Fruit fly (Drosophila melanogaster) whole organism, embryonic: ENCODE results near the gene Nprl3.

Experiments used
- B-H2 ChIP-seq: fragments of 200-800 bp; sonication (Bioruptor generic); optimal IDR thresholded peaks from 2 replicates; lab custom pipeline; 2018; ENCODE audit warnings: missing biosample characterization, mild to moderate bottlenecking, missing genetic modification characterization
- CG10267 ChIP-seq: fragments of 200-800 bp; sonication (Bioruptor generic); optimal IDR thresholded peaks from 2 replicates; lab custom pipeline; 2018; ENCODE audit warnings: missing biosample characterization, mild to moderate bottlenecking, missing genetic modification characterization, moderate library complexity
- CG12299 ChIP-seq: fragments of 200-800 bp; sonication (Bioruptor generic); optimal IDR thresholded peaks from 2 replicates; lab custom pipeline; 2018; ENCODE audit warnings: missing biosample characterization, mild to moderate bottlenecking, missing genetic modification characterization
- CG14014 ChIP-seq: fragments of 200-800 bp; sonication (Bioruptor generic); IDR thresholded peaks from 2 replicates; pipeline ENCODE4 v1.3.6; 2022; ENCODE audit warnings: missing biosample characterization, missing genetic modification characterization
- CG16813 ChIP-seq: fragments of 200-800 bp; sonication (Bioruptor generic); IDR thresholded peaks from 3 replicates; pipeline ENCODE4 v1.3.6; 2022; ENCODE audit warnings: missing biosample characterization, missing genetic modification characterization; ENCODE audit not compliant: partially characterized antibody
- CG17385 ChIP-seq: fragments of 200-800 bp; sonication (Bioruptor generic); optimal IDR thresholded peaks from 3 replicates; lab custom pipeline; 2018; ENCODE audit warnings: missing biosample characterization, mild to moderate bottlenecking, missing genetic modification characterization
- CG17912 ChIP-seq: fragments of 200-800 bp; sonication (Bioruptor generic); optimal IDR thresholded peaks from 2 replicates; lab custom pipeline; 2018; ENCODE audit warnings: missing biosample characterization, mild to moderate bottlenecking, missing genetic modification characterization
- CG2712 ChIP-seq: fragments of 200-800 bp; optimal IDR thresholded peaks from 3 replicates; lab custom pipeline; 2019; ENCODE audit warnings: missing biosample characterization, mild to moderate bottlenecking, missing genetic modification characterization, moderate library complexity
- CG31388 ChIP-seq: fragments of 200-800 bp; sonication (Bioruptor generic); optimal IDR thresholded peaks from 2 replicates; lab custom pipeline; 2016; ENCODE audit warnings: missing biosample characterization, missing genetic modification characterization
- CG34224 ChIP-seq: fragments of 200-800 bp; sonication (Bioruptor generic); IDR thresholded peaks from 3 replicates; pipeline ENCODE4 v1.3.6; 2022; ENCODE audit warnings: missing biosample characterization, missing genetic modification characterization; ENCODE audit not compliant: partially characterized antibody
- CG43689 ChIP-seq: fragments of 200-800 bp; sonication (Bioruptor generic); IDR thresholded peaks from 2 replicates; pipeline ENCODE4 v1.3.6; 2022; ENCODE audit warnings: missing biosample characterization, missing genetic modification characterization
- CG4820 ChIP-seq: fragments of 200-800 bp; sonication (Bioruptor generic); optimal IDR thresholded peaks from 3 replicates; lab custom pipeline; 2016; ENCODE audit warnings: missing biosample characterization, missing genetic modification characterization
- CG8281 ChIP-seq: fragments of 200-800 bp; sonication (Bioruptor generic); optimal IDR thresholded peaks from 2 replicates; lab custom pipeline; 2018; ENCODE audit warnings: missing biosample characterization, mild to moderate bottlenecking, missing genetic modification characterization, moderate library complexity
- Camta ChIP-seq: fragments of 200-800 bp; sonication (Bioruptor generic); optimal IDR thresholded peaks from 2 replicates; lab custom pipeline; 2016; ENCODE audit warnings: missing biosample characterization, missing genetic modification characterization
- CrebB ChIP-seq: fragments of 200-800 bp; sonication (Bioruptor generic); optimal IDR thresholded peaks from 3 replicates; lab custom pipeline; 2018; ENCODE audit warnings: missing biosample characterization, mild to moderate bottlenecking, missing genetic modification characterization
- Dad ChIP-seq: fragments of 200-800 bp; sonication (Bioruptor generic); optimal IDR thresholded peaks from 3 replicates; lab custom pipeline; 2016; ENCODE audit warnings: missing biosample characterization, missing genetic modification characterization
- Gsc ChIP-seq: fragments of 200-800 bp; sonication (Bioruptor generic); IDR thresholded peaks from 2 replicates; pipeline ENCODE4 v1.3.6; 2022; ENCODE audit warnings: missing biosample characterization, missing genetic modification characterization
- HLH4C ChIP-seq: fragments of 200-800 bp; sonication (Bioruptor generic); IDR thresholded peaks from 3 replicates; pipeline ENCODE4 v1.3.6; 2022; ENCODE audit warnings: missing biosample characterization, missing genetic modification characterization; ENCODE audit not compliant: partially characterized antibody
- Hr39 ChIP-seq: fragments of >200 bp; optimal IDR thresholded peaks from 2 replicates; lab custom pipeline; 2017
- Mes4 ChIP-seq: fragments of 200-800 bp; sonication (Bioruptor generic); optimal IDR thresholded peaks from 2 replicates; lab custom pipeline; 2016; ENCODE audit warnings: missing biosample characterization, missing genetic modification characterization
- PHDP ChIP-seq: fragments of 200-800 bp; sonication (Bioruptor generic); optimal IDR thresholded peaks from 3 replicates; lab custom pipeline; 2018; ENCODE audit warnings: missing biosample characterization, mild to moderate bottlenecking, missing genetic modification characterization, moderate library complexity
- Sin3A ChIP-seq: fragments of >200 bp; optimal IDR thresholded peaks from 2 replicates; lab custom pipeline; 2018
- Six4 ChIP-seq: fragments of 200-800 bp; sonication (Bioruptor generic); optimal IDR thresholded peaks from 2 replicates; lab custom pipeline; 2016; ENCODE audit warnings: missing biosample characterization, missing genetic modification characterization
- Spps ChIP-seq: fragments of 200-800 bp; sonication (Bioruptor generic); optimal IDR thresholded peaks from 2 replicates; lab custom pipeline; 2018; ENCODE audit warnings: missing biosample characterization, mild to moderate bottlenecking, missing genetic modification characterization
- Taf1 ChIP-seq: fragments of 200-800 bp; sonication (Bioruptor generic); IDR thresholded peaks from 2 replicates; pipeline ENCODE4 v1.3.6; 2022; ENCODE audit warnings: missing biosample characterization, missing genetic modification characterization
- amos ChIP-seq: fragments of 200-800 bp; sonication (Bioruptor generic); IDR thresholded peaks from 2 replicates; pipeline ENCODE4 v1.3.6; 2022; ENCODE audit warnings: missing biosample characterization, missing genetic modification characterization; ENCODE audit not compliant: partially characterized antibody
- bcd ChIP-seq: fragments of 200-800 bp; sonication (Bioruptor generic); optimal IDR thresholded peaks from 2 replicates; lab custom pipeline; 2017; ENCODE audit warnings: missing biosample characterization, mild to moderate bottlenecking, missing genetic modification characterization
- cato ChIP-seq: fragments of 200-800 bp; sonication (Bioruptor generic); optimal IDR thresholded peaks from 2 replicates; lab custom pipeline; 2016; ENCODE audit warnings: missing biosample characterization, missing genetic modification characterization, borderline replicate concordance
- cg ChIP-seq: fragments of 200-800 bp; sonication (Bioruptor generic); optimal IDR thresholded peaks from 3 replicates; lab custom pipeline; 2019; ENCODE audit warnings: missing biosample characterization, mild to moderate bottlenecking, missing genetic modification characterization, moderate library complexity
- chn ChIP-seq: fragments of 200-800 bp; sonication (Bioruptor generic); optimal IDR thresholded peaks from 2 replicates; lab custom pipeline; 2016; ENCODE audit warnings: missing biosample characterization, missing genetic modification characterization
- corto ChIP-seq: fragments of 200-800 bp; sonication (Bioruptor generic); optimal IDR thresholded peaks from 2 replicates; lab custom pipeline; 2016; ENCODE audit warnings: missing biosample characterization, mild to moderate bottlenecking, missing genetic modification characterization, moderate library complexity
- crc ChIP-seq: fragments of 200-800 bp; sonication (Bioruptor generic); optimal IDR thresholded peaks from 2 replicates; lab custom pipeline; 2016; ENCODE audit warnings: missing biosample characterization, missing genetic modification characterization
- da ChIP-seq: fragments of 200-800 bp; sonication (Bioruptor generic); optimal IDR thresholded peaks from 2 replicates; lab custom pipeline; 2016; ENCODE audit warnings: missing biosample characterization, missing genetic modification characterization
- danr ChIP-seq: fragments of 200-800 bp; sonication (Bioruptor generic); IDR thresholded peaks from 2 replicates; pipeline ENCODE4 v1.3.6; 2022; ENCODE audit warnings: missing biosample characterization, missing genetic modification characterization
- dmrt11E ChIP-seq: fragments of 200-800 bp; sonication (Bioruptor generic); optimal IDR thresholded peaks from 3 replicates; lab custom pipeline; 2018; ENCODE audit warnings: missing biosample characterization, mild to moderate bottlenecking, missing genetic modification characterization, moderate library complexity
- emc ChIP-seq: fragments of 200-800 bp; sonication (Bioruptor generic); optimal IDR thresholded peaks from 2 replicates; lab custom pipeline; 2016; ENCODE audit warnings: missing biosample characterization, missing genetic modification characterization
- gcm ChIP-seq: fragments of 200-800 bp; sonication (Bioruptor generic); optimal IDR thresholded peaks from 2 replicates; lab custom pipeline; 2019; ENCODE audit warnings: missing biosample characterization, mild to moderate bottlenecking, missing genetic modification characterization, moderate library complexity
- hth ChIP-seq: fragments of >200 bp; optimal IDR thresholded peaks from 2 replicates; lab custom pipeline; 2017; ENCODE audit warnings: inconsistent platforms
- jing ChIP-seq: fragments of 200-800 bp; sonication (Bioruptor generic); optimal IDR thresholded peaks from 2 replicates; lab custom pipeline; 2018; ENCODE audit warnings: missing biosample characterization, mild to moderate bottlenecking, missing genetic modification characterization
- luna ChIP-seq: fragments of 200-800 bp; sonication (Bioruptor generic); optimal IDR thresholded peaks from 2 replicates; lab custom pipeline; 2016; ENCODE audit warnings: missing biosample characterization, missing genetic modification characterization
- nom ChIP-seq: fragments of 200-800 bp; sonication (Bioruptor generic); optimal IDR thresholded peaks from 2 replicates; lab custom pipeline; 2017; ENCODE audit warnings: missing biosample characterization, missing genetic modification characterization, mild to moderate bottlenecking, moderate library complexity, missing genetic modification reagents
- p53 ChIP-seq: fragments of 200-800 bp; sonication (Bioruptor generic); optimal IDR thresholded peaks from 2 replicates; lab custom pipeline; 2016; ENCODE audit warnings: missing biosample characterization, missing genetic modification characterization
- pfk ChIP-seq: fragments of 200-800 bp; sonication (Bioruptor generic); optimal IDR thresholded peaks from 2 replicates; lab custom pipeline; 2018; ENCODE audit warnings: missing biosample characterization, mild to moderate bottlenecking, missing genetic modification characterization, moderate library complexity
- pita ChIP-seq: fragments of 200-800 bp; sonication (Bioruptor generic); optimal IDR thresholded peaks from 2 replicates; lab custom pipeline; 2017; ENCODE audit warnings: missing biosample characterization, mild to moderate bottlenecking, missing genetic modification characterization
- pzg ChIP-seq: fragments of 200-800 bp; sonication (Bioruptor generic); optimal IDR thresholded peaks from 3 replicates; lab custom pipeline; 2018; ENCODE audit warnings: missing biosample characterization, mild to moderate bottlenecking, missing genetic modification characterization, moderate library complexity
- run ChIP-seq: fragments of 200-800 bp; sonication (Bioruptor generic); optimal IDR thresholded peaks from 3 replicates; lab custom pipeline; 2018; ENCODE audit warnings: missing biosample characterization, mild to moderate bottlenecking, missing genetic modification characterization
- shn ChIP-seq: fragments of 200-800 bp; sonication (Bioruptor generic); optimal IDR thresholded peaks from 3 replicates; lab custom pipeline; 2016; ENCODE audit warnings: missing biosample characterization, missing genetic modification characterization
- sisA ChIP-seq: fragments of 200-800 bp; sonication (Bioruptor generic); IDR thresholded peaks from 2 replicates; pipeline ENCODE4 v1.3.6; 2022; ENCODE audit warnings: missing biosample characterization, missing genetic modification characterization
- tap ChIP-seq: fragments of 200-800 bp; optimal IDR thresholded peaks from 3 replicates; lab custom pipeline; 2019; ENCODE audit warnings: missing biosample characterization, mild to moderate bottlenecking, missing genetic modification characterization, moderate library complexity
- tio ChIP-seq: fragments of 200-800 bp; sonication (Bioruptor generic); optimal IDR thresholded peaks from 2 replicates; lab custom pipeline; 2017; ENCODE audit warnings: missing biosample characterization, missing genetic modification characterization, inconsistent platforms
- trh ChIP-seq: fragments of 200-800 bp; sonication (Bioruptor generic); optimal IDR thresholded peaks from 2 replicates; lab custom pipeline; 2016; ENCODE audit warnings: missing biosample characterization, missing genetic modification characterization
- ttk ChIP-seq: fragments of 200-800 bp; sonication (Bioruptor generic); IDR thresholded peaks from 2 replicates; pipeline ENCODE4 v2.1.2; 2022; ENCODE audit warnings: missing biosample characterization, missing genetic modification characterization

Nprl3 gene

DNA sequence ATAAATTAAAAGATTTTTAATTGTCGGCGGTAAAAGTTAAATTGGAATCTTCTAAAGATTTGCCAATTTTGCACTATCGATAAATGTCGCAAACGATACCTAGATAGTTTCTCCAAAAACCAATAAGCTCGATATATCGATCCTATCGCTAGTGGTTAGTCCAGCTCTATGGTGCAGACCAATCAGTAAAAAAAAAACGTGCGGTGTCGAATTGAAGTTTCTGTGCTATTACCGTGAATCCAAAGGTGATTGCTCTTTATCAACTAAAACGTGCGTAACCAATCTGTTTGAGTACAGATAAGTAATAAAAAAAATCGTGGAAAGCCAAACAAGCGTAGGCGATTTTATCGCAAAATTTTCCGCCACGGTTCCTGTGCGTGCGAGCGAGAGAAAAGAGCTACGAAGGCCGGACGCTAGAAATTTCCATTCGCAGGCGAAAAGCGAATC, 35.2 kb upstream of the Nprl3 start, which contains the start of gene Hsp110 (continued):
- peak; percentile 100 for TF ChIP-seq CG34224 (GFP tag; lab: Robert Waterston, UW)
- TF ChIP-seq CG14014 (GFP tag; lab: Robert Waterston, UW), result no peak
- no peak for TF ChIP-seq Spps (tag; lab: Kevin White, UChicago)
- no peak for TF ChIP-seq crc
- TF ChIP-seq B-H2 (GFP tag; lab: Kevin White, UChicago), result peak; percentile 45
- no peak for TF ChIP-seq p53 (GFP tag; lab: Kevin White, UChicago)
- no peak for TF ChIP-seq CG31388 (GFP tag; lab: Kevin White, UChicago)
- TF ChIP-seq Mes4, result no peak
- no peak for TF ChIP-seq Six4 (GFP tag; lab: Kevin White, UChicago)
- TF ChIP-seq Hr39 (lab: Kevin White, UChicago), result no peak
- TF ChIP-seq pzg (GFP tag; lab: Kevin White, UChicago), result peak; percentile 92
- TF ChIP-seq CG43689 (GFP tag; lab: Robert Waterston, UW), result no peak
- TF ChIP-seq nom (GFP tag; lab: Kevin White, UChicago), result peak; percentile 66
- TF ChIP-seq chn, result peak; percentile 45
- no peak for TF ChIP-seq sisA
- TF ChIP-seq CG12299 (tag; lab: Kevin White, UChicago), result peak; percentile 37
- peak; percentile 43 for TF ChIP-seq Sin3A (lab: Kevin White, UChicago)
- TF ChIP-seq dmrt11E (tag; lab: Kevin White, UChicago), result no peak
- TF ChIP-seq gcm, result no peak
- no peak for TF ChIP-seq run
- no peak for TF ChIP-seq CG4820
- TF ChIP-seq cg (GFP tag; lab: Kevin White, UChicago), result no peak
- TF ChIP-seq Camta (GFP tag; lab: Kevin White, UChicago), result no peak
- TF ChIP-seq CG16813 (GFP tag; lab: Robert Waterston, UW), result peak; percentile 99
- TF ChIP-seq pfk (GFP tag; lab: Kevin White, UChicago), result no peak
- no peak for TF ChIP-seq tio (GFP tag; lab: Kevin White, UChicago)
- no peak for TF ChIP-seq da (GFP tag; lab: Kevin White, UChicago)
- TF ChIP-seq Taf1 (GFP tag; lab: Robert Waterston, UW), result no peak
- TF ChIP-seq CG2712 (tag; lab: Kevin White, UChicago), result peak; percentile 42
- TF ChIP-seq PHDP (tag; lab: Kevin White, UChicago), result peak; percentile 10
- TF ChIP-seq CrebB (tag; lab: Kevin White, UChicago), result peak; percentile 23
- no peak for TF ChIP-seq ttk
- TF ChIP-seq emc, result no peak
- no peak for TF ChIP-seq trh (GFP tag; lab: Kevin White, UChicago)
- TF ChIP-seq corto (GFP tag; lab: Kevin White, UChicago), result peak; percentile 23
- no peak for TF ChIP-seq CG8281 (tag; lab: Kevin White, UChicago)
- peak; percentile 62 for TF ChIP-seq CG17912 (GFP tag; lab: Kevin White, UChicago)
- no peak for TF ChIP-seq shn
- peak; percentile 67 for TF ChIP-seq CG10267
- no peak for TF ChIP-seq bcd (GFP tag; lab: Kevin White, UChicago)
- TF ChIP-seq pita (GFP tag; lab: Kevin White, UChicago), result no peak
- no peak for TF ChIP-seq hth (lab: Kevin White, UChicago)
- TF ChIP-seq CG17385 (GFP tag; lab: Kevin White, UChicago), result no peak
- peak; percentile 98 for TF ChIP-seq HLH4C (GFP tag; lab: Robert Waterston, UW)
- TF ChIP-seq cato (GFP tag; lab: Kevin White, UChicago), result no peak
- no peak for TF ChIP-seq Gsc (GFP tag; lab: Robert Waterston, UW)
- no peak for TF ChIP-seq danr (GFP tag; lab: Robert Waterston, UW)
- TF ChIP-seq Dad (GFP tag; lab: Kevin White, UChicago), result peak; percentile 8
- no peak for TF ChIP-seq jing (GFP tag; lab: Kevin White, UChicago)
- TF ChIP-seq tap (tag; lab: Kevin White, UChicago), result no peak
- peak; percentile 100 for TF ChIP-seq amos
- TF ChIP-seq luna, result no peak
